Worm (Caenorhabditis elegans) whole organism, L4/young adult: ENCODE results near the gene try-4.

Source experiments
- dao-5 ChIP-seq: sonication (generic microtip); optimal IDR thresholded peaks from 2 replicates; lab custom pipeline; 2016; ENCODE audit warnings: missing genotype, missing genetic modification characterization, moderate library complexity, missing compliant biosample characterization
- him-1 ChIP-seq: sonication (generic microtip); optimal IDR thresholded peaks from 2 replicates; lab custom pipeline; 2016; ENCODE audit warnings: missing genotype, missing genetic modification reagents, missing genetic modification characterization, missing compliant biosample characterization

ce11 chrV:20814424-20814823 lies 46.5 kb downstream of the try-4 start, which contains the start of gene Y44A6D.7:
- TF ChIP-seq him-1 (tag; lab: Kevin White, UChicago) (no peak), dao-5 (tag; lab: Kevin White, UChicago) (no peak)
